Fruit fly (Drosophila melanogaster) whole organism, prepupa: Measurements from ENCODE around the gene Wdr24.

Source experiments
- Blimp-1 ChIP-seq: fragments of 200-800 bp; sonication (Bioruptor generic); optimal IDR thresholded peaks from 3 replicates; lab custom pipeline; 2017; ENCODE audit warnings: missing biosample characterization, missing genetic modification characterization, mild to moderate bottlenecking, moderate library complexity, missing genetic modification reagents
- CG10631 ChIP-seq: fragments of 200-800 bp; sonication (Bioruptor generic); optimal IDR thresholded peaks from 2 replicates; lab custom pipeline; 2016; ENCODE audit warnings: missing biosample characterization, missing genetic modification characterization
- CG10669 ChIP-seq: fragments of 200-800 bp; sonication (Bioruptor generic); optimal IDR thresholded peaks from 3 replicates; lab custom pipeline; 2018; ENCODE audit warnings: missing biosample characterization, mild to moderate bottlenecking, missing genetic modification characterization, moderate library complexity
- CG11294 ChIP-seq: fragments of 200-800 bp; sonication (Bioruptor generic); IDR thresholded peaks from 2 replicates; pipeline ENCODE4 v1.3.6; 2022; ENCODE audit warnings: missing biosample characterization, missing genetic modification characterization
- CG11762 ChIP-seq: fragments of 200-800 bp; sonication (Bioruptor generic); optimal IDR thresholded peaks from 3 replicates; lab custom pipeline; 2016; ENCODE audit warnings: missing biosample characterization, missing genetic modification characterization; ENCODE audit not compliant: insufficient read depth
- CG11902 ChIP-seq: fragments of 200-800 bp; sonication (Bioruptor generic); optimal IDR thresholded peaks from 3 replicates; lab custom pipeline; 2016; ENCODE audit warnings: missing biosample characterization, missing genetic modification characterization
- CG15336 ChIP-seq: fragments of 200-800 bp; sonication (Bioruptor generic); IDR thresholded peaks from 2 replicates; pipeline ENCODE4 v1.3.6; 2022; ENCODE audit warnings: missing biosample characterization, missing genetic modification characterization
- CG1621 ChIP-seq: fragments of 200-800 bp; sonication (Bioruptor generic); optimal IDR thresholded peaks from 3 replicates; lab custom pipeline; 2018; ENCODE audit warnings: missing biosample characterization, mild to moderate bottlenecking, missing genetic modification characterization
- CG16779 ChIP-seq: fragments of 200-800 bp; sonication (Bioruptor generic); optimal IDR thresholded peaks from 3 replicates; lab custom pipeline; 2017; ENCODE audit warnings: missing biosample characterization, mild to moderate bottlenecking, missing genetic modification characterization
- CG3032 ChIP-seq: fragments of 200-800 bp; optimal IDR thresholded peaks from 2 replicates; lab custom pipeline; 2019; ENCODE audit warnings: missing biosample characterization, mild to moderate bottlenecking, missing genetic modification characterization, moderate library complexity
- CG32006 ChIP-seq: fragments of 200-800 bp; sonication (Bioruptor generic); optimal IDR thresholded peaks from 3 replicates; lab custom pipeline; 2017; ENCODE audit warnings: missing biosample characterization, mild to moderate bottlenecking, missing genetic modification characterization
- CG34406 ChIP-seq: fragments of 200-800 bp; sonication (Bioruptor generic); optimal IDR thresholded peaks from 3 replicates; lab custom pipeline; 2016; ENCODE audit warnings: missing biosample characterization, missing genetic modification characterization
- CG3919 ChIP-seq: fragments of 200-800 bp; sonication (Bioruptor generic); optimal IDR thresholded peaks from 3 replicates; lab custom pipeline; 2016; ENCODE audit warnings: missing biosample characterization, missing genetic modification characterization
- CG4318 ChIP-seq: fragments of 200-800 bp; sonication (Bioruptor generic); optimal IDR thresholded peaks from 3 replicates; lab custom pipeline; 2017; ENCODE audit warnings: missing biosample characterization, mild to moderate bottlenecking, missing genetic modification characterization
- CG6163 ChIP-seq: fragments of 200-800 bp; sonication (Bioruptor generic); IDR thresholded peaks from 3 replicates; pipeline ENCODE4 v1.3.6; 2022; ENCODE audit warnings: missing biosample characterization, missing genetic modification characterization
- CG6276 ChIP-seq: fragments of 200-800 bp; sonication (Bioruptor generic); optimal IDR thresholded peaks from 2 replicates; lab custom pipeline; 2017; ENCODE audit warnings: missing biosample characterization, mild to moderate bottlenecking, missing genetic modification characterization
- CG6792 ChIP-seq: fragments of 200-800 bp; sonication (Bioruptor generic); optimal IDR thresholded peaks from 3 replicates; lab custom pipeline; 2016; ENCODE audit warnings: missing biosample characterization, missing genetic modification characterization
- CG6808 ChIP-seq: fragments of 200-800 bp; sonication (Bioruptor generic); optimal IDR thresholded peaks from 3 replicates; lab custom pipeline; 2017; ENCODE audit warnings: missing biosample characterization, missing genetic modification characterization, mild to moderate bottlenecking, moderate library complexity, missing genetic modification reagents
- CG7368 ChIP-seq: fragments of 200-800 bp; sonication (Bioruptor generic); optimal IDR thresholded peaks from 3 replicates; lab custom pipeline; 2016; ENCODE audit warnings: missing biosample characterization, missing genetic modification characterization
- CG8119 ChIP-seq: fragments of 200-800 bp; sonication (Bioruptor generic); IDR thresholded peaks from 3 replicates; pipeline ENCODE4 v1.3.6; 2022; ENCODE audit warnings: missing biosample characterization, missing genetic modification characterization
- CG8319 ChIP-seq: fragments of 200-800 bp; sonication (Bioruptor generic); optimal IDR thresholded peaks from 3 replicates; lab custom pipeline; 2016; ENCODE audit warnings: missing biosample characterization, missing genetic modification characterization
- CG8632 ChIP-seq: fragments of 200-800 bp; sonication (Bioruptor generic); optimal IDR thresholded peaks from 3 replicates; lab custom pipeline; 2016; ENCODE audit warnings: missing biosample characterization, missing genetic modification characterization
- Eip75B ChIP-seq: fragments of 200-800 bp; sonication (Bioruptor generic); optimal IDR thresholded peaks from 3 replicates; lab custom pipeline; 2016; ENCODE audit warnings: missing biosample characterization, missing genetic modification characterization
- Eip78C ChIP-seq: fragments of 200-800 bp; sonication (Bioruptor generic); peaks from one replicate; lab custom pipeline; 2016; ENCODE audit warnings: missing biosample characterization, missing genetic modification characterization
- Eip93F ChIP-seq: fragments of 200-800 bp; sonication (Bioruptor generic); optimal IDR thresholded peaks from 2 replicates; lab custom pipeline; 2016; ENCODE audit warnings: missing biosample characterization, mild to moderate bottlenecking, missing genetic modification characterization
- Ets21C ChIP-seq: fragments of 200-800 bp; sonication (Bioruptor generic); optimal IDR thresholded peaks from 3 replicates; lab custom pipeline; 2016; ENCODE audit warnings: missing biosample characterization, missing genetic modification characterization
- Gug ChIP-seq: fragments of 200-800 bp; sonication (Bioruptor generic); IDR thresholded peaks from 2 replicates; pipeline ENCODE4 v1.3.6; 2022; ENCODE audit warnings: missing biosample characterization, missing genetic modification characterization
- Hr38 ChIP-seq: sonication (Bioruptor generic); optimal IDR thresholded peaks from 2 replicates; lab custom pipeline; 2016; ENCODE audit warnings: missing biosample characterization, missing genetic modification characterization
- Hr4 ChIP-seq: fragments of 200-800 bp; sonication (Bioruptor generic); optimal IDR thresholded peaks from 3 replicates; lab custom pipeline; 2016; ENCODE audit warnings: missing biosample characterization, missing genetic modification characterization
- Met ChIP-seq: fragments of 200-800 bp; sonication (Bioruptor generic); optimal IDR thresholded peaks from 3 replicates; lab custom pipeline; 2016; ENCODE audit warnings: missing biosample characterization, missing genetic modification characterization
- OdsH ChIP-seq: fragments of 200-800 bp; sonication (Bioruptor generic); optimal IDR thresholded peaks from 3 replicates; lab custom pipeline; 2016; ENCODE audit warnings: missing biosample characterization, missing genetic modification characterization
- Smox ChIP-seq: fragments of 200-800 bp; sonication (Bioruptor generic); optimal IDR thresholded peaks from 3 replicates; lab custom pipeline; 2016; ENCODE audit warnings: missing biosample characterization, missing genetic modification characterization
- Sox15 ChIP-seq: fragments of 200-800 bp; sonication (Bioruptor generic); optimal IDR thresholded peaks from 3 replicates; lab custom pipeline; 2016; ENCODE audit warnings: missing biosample characterization, missing genetic modification characterization
- cyc ChIP-seq: fragments of 200-800 bp; sonication (Bioruptor generic); optimal IDR thresholded peaks from 3 replicates; lab custom pipeline; 2016; ENCODE audit warnings: missing biosample characterization, missing genetic modification characterization
- dsx ChIP-seq: fragments of 200-800 bp; optimal IDR thresholded peaks from 3 replicates; lab custom pipeline; 2019; ENCODE audit warnings: missing biosample characterization, mild to moderate bottlenecking, missing genetic modification characterization, moderate library complexity; ENCODE audit not compliant: poor library complexity, severe bottlenecking
- eg ChIP-seq: fragments of 200-800 bp; sonication (Bioruptor generic); IDR thresholded peaks from 3 replicates; pipeline ENCODE4 v1.3.6; 2022; ENCODE audit warnings: missing biosample characterization, missing genetic modification characterization
- esn ChIP-seq: fragments of 200-800 bp; sonication (Bioruptor generic); optimal IDR thresholded peaks from 2 replicates; lab custom pipeline; 2016; ENCODE audit warnings: missing biosample characterization, mild to moderate bottlenecking, missing genetic modification characterization, moderate library complexity
- fd59A ChIP-seq: fragments of 200-800 bp; sonication (Bioruptor generic); optimal IDR thresholded peaks from 2 replicates; lab custom pipeline; 2017; ENCODE audit warnings: missing biosample characterization, mild to moderate bottlenecking, missing genetic modification characterization, missing genetic modification reagents
- fd85E ChIP-seq: fragments of 200-800 bp; sonication (Bioruptor generic); optimal IDR thresholded peaks from 3 replicates; lab custom pipeline; 2016; ENCODE audit warnings: missing biosample characterization, missing genetic modification characterization
- fkh ChIP-seq: fragments of 200-800 bp; sonication (Bioruptor generic); optimal IDR thresholded peaks from 3 replicates; lab custom pipeline; 2017; ENCODE audit warnings: missing biosample characterization, mild to moderate bottlenecking, missing genetic modification characterization, moderate library complexity
- lz ChIP-seq: fragments of 200-800 bp; sonication (Bioruptor generic); optimal IDR thresholded peaks from 3 replicates; lab custom pipeline; 2016; ENCODE audit warnings: missing biosample characterization, missing genetic modification characterization
- net ChIP-seq: fragments of 200-800 bp; sonication (Bioruptor generic); optimal IDR thresholded peaks from 3 replicates; lab custom pipeline; 2016; ENCODE audit warnings: missing biosample characterization, missing genetic modification characterization
- pdm3 ChIP-seq: fragments of 200-800 bp; sonication (Bioruptor generic); optimal IDR thresholded peaks from 3 replicates; lab custom pipeline; 2016; ENCODE audit warnings: missing biosample characterization, missing genetic modification characterization
- salr ChIP-seq, 2 experiments: fragments of 200-800 bp; sonication (Bioruptor generic); optimal IDR thresholded peaks; 3 replicates each; lab custom pipeline; 2016 to 2018; ENCODE audit warnings: missing biosample characterization in 2 of 2, missing genetic modification characterization in 2 of 2, mild to moderate bottlenecking in 1 of 2
- spab ChIP-seq: fragments of 200-800 bp; sonication (Bioruptor generic); optimal IDR thresholded peaks from 2 replicates; lab custom pipeline; 2017; ENCODE audit warnings: missing biosample characterization, mild to moderate bottlenecking, missing genetic modification characterization, missing genetic modification reagents
- ss ChIP-seq, 2 experiments: fragments of 200-800 bp; sonication (Bioruptor generic); optimal IDR thresholded peaks; 2 replicates in 1 of 2; 3 replicates in 1 of 2; lab custom pipeline; 2017 to 2018; ENCODE audit warnings: mild to moderate bottlenecking in 2 of 2, missing biosample characterization in 2 of 2, missing genetic modification characterization in 2 of 2, moderate library complexity in 1 of 2
- svp ChIP-seq: fragments of 200-800 bp; sonication (Bioruptor generic); peaks from one replicate; lab custom pipeline; 2016; ENCODE audit warnings: missing biosample characterization, missing genetic modification characterization
- topi ChIP-seq: fragments of 200-800 bp; sonication (Bioruptor generic); optimal IDR thresholded peaks from 3 replicates; lab custom pipeline; 2016; ENCODE audit warnings: missing biosample characterization, missing genetic modification characterization
- vri ChIP-seq: fragments of 200-800 bp; sonication (Bioruptor generic); optimal IDR thresholded peaks from 3 replicates; lab custom pipeline; 2016; ENCODE audit warnings: missing biosample characterization, mild to moderate bottlenecking, missing genetic modification characterization

The Wdr24 gene

DNA sequence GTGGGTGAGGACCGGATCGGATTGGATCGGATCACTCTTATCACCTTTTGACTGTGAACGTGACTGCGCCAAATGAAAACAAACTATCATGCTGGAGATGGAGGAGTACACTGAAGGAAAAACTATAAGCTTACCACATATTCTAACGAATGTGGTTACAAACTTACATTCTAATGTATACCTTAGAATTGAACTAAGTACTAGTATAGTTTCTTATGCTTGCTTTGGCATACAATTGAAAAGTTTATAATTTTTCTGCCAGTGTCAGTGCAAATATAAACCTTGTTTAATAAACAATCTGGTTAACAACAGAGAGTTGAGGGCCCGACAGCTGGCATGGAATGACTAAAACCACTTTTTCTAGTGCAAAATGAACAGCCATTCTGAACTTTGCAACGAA is 27.4 kb downstream of the Wdr24 start (continued):
- TF ChIP-seq CG8319: no peak
- TF ChIP-seq CG34406 (GFP tag; lab: Kevin White, UChicago): no peak
- peak; percentile 4 for TF ChIP-seq CG3032 (tag; lab: Kevin White, UChicago)
- no peak for TF ChIP-seq CG16779 (tag; lab: Kevin White, UChicago)
- TF ChIP-seq OdsH (GFP tag; lab: Kevin White, UChicago): peak; percentile 24
- TF ChIP-seq Hr38 (GFP tag; lab: Kevin White, UChicago): no peak
- TF ChIP-seq CG8632 (GFP tag; lab: Kevin White, UChicago): no peak
- no peak for TF ChIP-seq dsx (GFP tag; lab: Kevin White, UChicago)
- TF ChIP-seq Ets21C (GFP tag; lab: Kevin White, UChicago): no peak
- TF ChIP-seq CG10669 (GFP tag; lab: Kevin White, UChicago): no peak
- TF ChIP-seq CG6792 (GFP tag; lab: Kevin White, UChicago): no peak
- TF ChIP-seq Eip93F (GFP tag; lab: Kevin White, UChicago): no peak
- TF ChIP-seq Eip78C (GFP tag; lab: Kevin White, UChicago): peak; percentile 5
- TF ChIP-seq vri (GFP tag; lab: Kevin White, UChicago): no peak
- TF ChIP-seq Blimp-1: no peak
- no peak for TF ChIP-seq CG1621 (tag; lab: Kevin White, UChicago)
- no peak for TF ChIP-seq net
- no peak for TF ChIP-seq CG7368 (GFP tag; lab: Kevin White, UChicago)
- TF ChIP-seq CG10631: no peak
- peak; percentile 63 for TF ChIP-seq CG15336
- peak; percentile 17 for TF ChIP-seq CG6276 (GFP tag; lab: Kevin White, UChicago)
- TF ChIP-seq salr (GFP tag; optimal IDR thresholded peaks at IDR 0.05; lab: Kevin White, UChicago): no peak
- TF ChIP-seq ss (GFP tag; optimal IDR thresholded peaks at IDR 0.05; lab: Kevin White, UChicago): no peak
- TF ChIP-seq esn (GFP tag; lab: Kevin White, UChicago): no peak
- peak; percentile 33; the same call in 1 of the 2 replicates for TF ChIP-seq CG11294
- TF ChIP-seq Met (GFP tag; lab: Kevin White, UChicago): no peak
- TF ChIP-seq CG32006: peak; percentile 47
- TF ChIP-seq Hr4 (GFP tag; lab: Kevin White, UChicago): peak; percentile 72
- no peak for TF ChIP-seq fd85E (GFP tag; lab: Kevin White, UChicago)
- TF ChIP-seq CG11902 (GFP tag; lab: Kevin White, UChicago): no peak
- TF ChIP-seq Sox15 (GFP tag; lab: Kevin White, UChicago): no peak
- TF ChIP-seq fd59A: no peak
- peak; percentile 55 for TF ChIP-seq CG4318
- no peak for TF ChIP-seq cyc
- no peak for TF ChIP-seq Smox (GFP tag; lab: Kevin White, UChicago)

DNA sequence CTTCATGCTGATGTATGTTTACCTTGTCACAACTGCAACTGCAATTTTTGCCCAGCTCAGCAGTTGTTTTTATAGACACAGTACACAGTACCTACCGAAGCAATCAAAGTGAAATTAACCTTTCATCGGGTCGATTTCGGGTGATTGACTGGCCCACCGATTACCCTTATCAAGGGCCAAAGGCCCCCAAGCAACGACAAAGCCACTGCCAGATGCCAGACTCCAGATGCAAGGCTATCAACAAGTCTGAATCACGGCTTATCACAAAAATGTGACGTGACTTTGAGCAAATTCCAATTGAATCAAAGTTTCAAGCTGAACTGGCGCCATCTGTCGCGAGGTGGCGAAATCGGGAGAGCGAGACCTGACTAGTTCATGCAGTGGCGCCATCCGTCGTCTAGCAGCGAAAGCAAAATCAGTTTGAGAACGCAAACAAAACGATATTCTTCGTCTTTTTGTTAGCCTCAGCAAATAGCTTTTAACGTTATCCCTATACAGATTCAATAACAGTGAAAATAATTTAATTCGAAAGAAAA is 28.0 kb downstream of the Wdr24 start, which contains the start of gene Obp99b:
Gene Obp99b (minus strand): TSS at position 115 of the 536 bp plus-strand sequence.
- peak; percentile 39 for TF ChIP-seq Smox (GFP tag; lab: Kevin White, UChicago)
- peak; percentile 29; the same call in 1 of the 3 replicates for TF ChIP-seq CG8119
- no peak for TF ChIP-seq Blimp-1
- TF ChIP-seq eg (GFP tag; lab: Robert Waterston, UW): peak; percentile 76
- TF ChIP-seq Hr4 (GFP tag; lab: Kevin White, UChicago): peak; percentile 74
- TF ChIP-seq CG6808: peak; percentile 68
- TF ChIP-seq CG11902 (GFP tag; lab: Kevin White, UChicago): peak; percentile 7
- peak; percentile 68 for TF ChIP-seq fd59A
- peak; percentile 48 for TF ChIP-seq CG6276 (GFP tag; lab: Kevin White, UChicago)
- TF ChIP-seq CG3919 (GFP tag; lab: Kevin White, UChicago): peak; percentile 91
- TF ChIP-seq OdsH (GFP tag; lab: Kevin White, UChicago): peak; percentile 79
- TF ChIP-seq Eip75B: peak; percentile 78
- TF ChIP-seq Ets21C (GFP tag; lab: Kevin White, UChicago): no peak
- TF ChIP-seq CG32006: peak; percentile 60
- peak; percentile 91 for TF ChIP-seq Eip78C (GFP tag; lab: Kevin White, UChicago)
- TF ChIP-seq spab (GFP tag; lab: Kevin White, UChicago): peak; percentile 53
- peak; percentile 79 for TF ChIP-seq pdm3 (GFP tag; lab: Kevin White, UChicago)
- TF ChIP-seq CG4318: peak; percentile 5
- TF ChIP-seq fkh: peak; percentile 43
- TF ChIP-seq CG6163 (GFP tag; lab: Robert Waterston, UW): peak; percentile 80
- TF ChIP-seq Gug (GFP tag; lab: Robert Waterston, UW): peak; percentile 41; the same call in 1 of the 2 replicates
- TF ChIP-seq Sox15 (GFP tag; lab: Kevin White, UChicago): no peak
- TF ChIP-seq lz (GFP tag; lab: Kevin White, UChicago): peak; percentile 63
- peak; percentile 69 for TF ChIP-seq esn (GFP tag; lab: Kevin White, UChicago)
- peak; percentile 37 for TF ChIP-seq CG11762 (GFP tag; lab: Kevin White, UChicago)
- peak; percentile 100 for TF ChIP-seq svp (GFP tag; lab: Kevin White, UChicago)
- TF ChIP-seq vri (GFP tag; lab: Kevin White, UChicago): peak; percentile 53
- peak; percentile 68 for TF ChIP-seq CG1621 (tag; lab: Kevin White, UChicago)
- TF ChIP-seq topi: peak; percentile 66
